Worm (Caenorhabditis elegans) whole organism, early embryonic: Measurements from ENCODE around the gene C31H1.2.

Experiments used
- B0310.2 ChIP-seq: sonication (generic microtip); optimal IDR thresholded peaks from 2 replicates; lab custom pipeline; 2016; ENCODE audit warnings: mild to moderate bottlenecking, missing genetic modification characterization, missing compliant biosample characterization
- ama-1 ChIP-seq: fragments of 150-350 bp; optimal IDR thresholded peaks from 2 replicates; lab custom pipeline; 2014
- hmg-4 ChIP-seq: fragments of 200-800 bp; sonication (Bioruptor generic); optimal IDR thresholded peaks from 2 replicates; lab custom pipeline; 2018; ENCODE audit warnings: mild to moderate bottlenecking, missing genetic modification characterization, missing compliant biosample characterization
- hnd-1 ChIP-seq: sonication (generic microtip); optimal IDR thresholded peaks from 2 replicates; lab custom pipeline; 2016; ENCODE audit warnings: missing genetic modification characterization, missing compliant biosample characterization
- sea-1 ChIP-seq: fragments of 200-800 bp; sonication (Bioruptor generic); conservative IDR thresholded peaks from 2 replicates; pipeline ENCODE4 v1.3.6; 2022; ENCODE audit warnings: missing genetic modification characterization, missing compliant biosample characterization
- tbx-11 ChIP-seq: fragments of 200-800 bp; sonication (Bioruptor generic); IDR thresholded peaks from 2 replicates; pipeline ENCODE4 v1.3.6; 2022; ENCODE audit warnings: missing genetic modification characterization, missing compliant biosample characterization

DNA sequence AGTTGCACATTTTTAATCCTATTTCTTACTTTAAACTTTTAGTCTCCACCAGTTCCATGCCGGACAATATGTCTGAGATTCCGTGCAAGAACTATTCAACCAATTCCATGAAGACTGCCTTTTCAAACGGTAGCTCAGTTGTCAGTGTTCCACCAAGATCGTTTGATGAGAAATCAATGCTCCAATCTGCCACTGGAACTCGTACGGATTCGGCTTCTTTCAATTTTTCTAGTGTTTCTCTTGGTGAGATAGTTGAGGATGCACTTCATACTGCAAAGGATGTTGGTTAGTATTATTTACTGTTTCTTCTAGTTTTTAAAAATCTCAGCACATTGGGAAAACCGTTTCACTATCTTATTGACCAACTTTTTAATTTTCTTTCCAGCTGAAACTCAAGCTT, 8.5 kb downstream of the C31H1.2 start:
- no peak for TF ChIP-seq ama-1 (lab: Kevin White, UChicago)
- TF ChIP-seq B0310.2 = no peak
- no peak for TF ChIP-seq hmg-4 (GFP tag; lab: Kevin White, UChicago)
- no peak for TF ChIP-seq hnd-1 (tag; lab: Kevin White, UChicago)
- TF ChIP-seq sea-1 (GFP tag; lab: Robert Waterston, UW) = no peak
- no peak for TF ChIP-seq tbx-11 (GFP tag; lab: Robert Waterston, UW)
